Fruit fly (Drosophila melanogaster): ENCODE data around the gene CG15772.

The CG15772 gene

dm6 chrX:5751949-5752348 lies at the start of gene CG15772:
TSS of gene CG15772 (plus strand) at chrX:5752249.
- TF ChIP-seq ttk (optimal IDR thresholded peaks at IDR 0.05) (no peak), insv (optimal IDR thresholded peaks at IDR 0.05) (no peak), h (optimal IDR thresholded peaks at IDR 0.05) (no peak), Myc (optimal IDR thresholded peaks at IDR 0.05) (no peak), psq (optimal IDR thresholded peaks at IDR 0.05) (no peak), Sin3A (optimal IDR thresholded peaks at IDR 0.05) (no peak)

- TF ChIP-seq h (optimal IDR thresholded peaks at IDR 0.05) (no peak), psq (optimal IDR thresholded peaks at IDR 0.05) (no peak), Myc (optimal IDR thresholded peaks at IDR 0.05) (no peak), insv (optimal IDR thresholded peaks at IDR 0.05) (no peak), ttk (optimal IDR thresholded peaks at IDR 0.05) (no peak), Sin3A (optimal IDR thresholded peaks at IDR 0.05) (no peak)
Measured at dm6 chrX:5705097-5705496, 47.0 kb upstream of the CG15772 start.

dm6 chrX:5705899-5706312 lies 46.1 kb upstream of the CG15772 start:
- TF ChIP-seq insv (optimal IDR thresholded peaks at IDR 0.05) = no peak
- TF ChIP-seq ttk (optimal IDR thresholded peaks at IDR 0.05) = no peak
- no peak for TF ChIP-seq Myc (optimal IDR thresholded peaks at IDR 0.05)
- no peak for TF ChIP-seq psq (optimal IDR thresholded peaks at IDR 0.05)
- no peak for TF ChIP-seq Sin3A (optimal IDR thresholded peaks at IDR 0.05)
- TF ChIP-seq h (optimal IDR thresholded peaks at IDR 0.05) = no peak

dm6 chrX:5712966-5713365 lies 39.1 kb upstream of the CG15772 start:
- TF ChIP-seq insv (optimal IDR thresholded peaks at IDR 0.05) (no peak), Sin3A (optimal IDR thresholded peaks at IDR 0.05) (no peak), ttk (optimal IDR thresholded peaks at IDR 0.05) (no peak)

dm6 chrX:5714786-5715185 lies 37.3 kb upstream of the CG15772 start:
- no peak for TF ChIP-seq psq (optimal IDR thresholded peaks at IDR 0.05)
- TF ChIP-seq ttk (optimal IDR thresholded peaks at IDR 0.05) = peak; percentile 99
- TF ChIP-seq h (optimal IDR thresholded peaks at IDR 0.05) = no peak

- TF ChIP-seq h (optimal IDR thresholded peaks at IDR 0.05) = no peak
Measured at dm6 chrX:5715455-5716227, 36.4 kb upstream of the CG15772 start.

- no peak for TF ChIP-seq Sin3A (optimal IDR thresholded peaks at IDR 0.05)
- no peak for TF ChIP-seq Myc (optimal IDR thresholded peaks at IDR 0.05)
- no peak for TF ChIP-seq ttk (optimal IDR thresholded peaks at IDR 0.05)
- no peak for TF ChIP-seq insv (optimal IDR thresholded peaks at IDR 0.05)
- no peak for TF ChIP-seq h (optimal IDR thresholded peaks at IDR 0.05)
- no peak for TF ChIP-seq psq (optimal IDR thresholded peaks at IDR 0.05)
Measured at dm6 chrX:5717741-5718475, 34.1 kb upstream of the CG15772 start, which contains the start of gene CG33080. TSS of gene CG33080 (minus strand) at chrX:5717778.

dm6 chrX:5718476-5719012 lies 33.5 kb upstream of the CG15772 start:
- no peak for TF ChIP-seq psq (optimal IDR thresholded peaks at IDR 0.05)
- TF ChIP-seq h (optimal IDR thresholded peaks at IDR 0.05) = no peak
- no peak for TF ChIP-seq Myc (optimal IDR thresholded peaks at IDR 0.05)
- no peak for TF ChIP-seq insv (optimal IDR thresholded peaks at IDR 0.05)
- no peak for TF ChIP-seq ttk (optimal IDR thresholded peaks at IDR 0.05)
- TF ChIP-seq Sin3A (optimal IDR thresholded peaks at IDR 0.05) = no peak

dm6 chrX:5723577-5723976 lies 28.5 kb upstream of the CG15772 start:
- TF ChIP-seq h (optimal IDR thresholded peaks at IDR 0.05) = no peak
- no peak for TF ChIP-seq insv (optimal IDR thresholded peaks at IDR 0.05)
- TF ChIP-seq ttk (optimal IDR thresholded peaks at IDR 0.05) = no peak
- no peak for TF ChIP-seq psq (optimal IDR thresholded peaks at IDR 0.05)
- TF ChIP-seq Myc (optimal IDR thresholded peaks at IDR 0.05) = no peak
- no peak for TF ChIP-seq Sin3A (optimal IDR thresholded peaks at IDR 0.05)

dm6 chrX:5724151-5724699 lies 27.8 kb upstream of the CG15772 start:
- TF ChIP-seq ttk (optimal IDR thresholded peaks at IDR 0.05) (no peak), Myc (optimal IDR thresholded peaks at IDR 0.05) (no peak), insv (optimal IDR thresholded peaks at IDR 0.05) (no peak), psq (optimal IDR thresholded peaks at IDR 0.05) (no peak), h (optimal IDR thresholded peaks at IDR 0.05) (no peak), Sin3A (optimal IDR thresholded peaks at IDR 0.05) (no peak)

dm6 chrX:5724744-5725185 lies 27.3 kb upstream of the CG15772 start:
- no peak for TF ChIP-seq Myc (optimal IDR thresholded peaks at IDR 0.05)
- TF ChIP-seq h (optimal IDR thresholded peaks at IDR 0.05) = no peak
- TF ChIP-seq psq (optimal IDR thresholded peaks at IDR 0.05) = no peak
- TF ChIP-seq insv (optimal IDR thresholded peaks at IDR 0.05) = no peak
- TF ChIP-seq Sin3A (optimal IDR thresholded peaks at IDR 0.05) = no peak
- TF ChIP-seq ttk (optimal IDR thresholded peaks at IDR 0.05) = no peak

- TF ChIP-seq psq (optimal IDR thresholded peaks at IDR 0.05) (no peak), ttk (optimal IDR thresholded peaks at IDR 0.05) (no peak), Sin3A (optimal IDR thresholded peaks at IDR 0.05) (no peak), Myc (optimal IDR thresholded peaks at IDR 0.05) (no peak), insv (optimal IDR thresholded peaks at IDR 0.05) (no peak), h (optimal IDR thresholded peaks at IDR 0.05) (no peak)
Measured at dm6 chrX:5732440-5732839, 19.6 kb upstream of the CG15772 start, which contains the start of gene CG15773. TSS of gene CG15773 (plus strand) at chrX:5732740.
